Worm (Caenorhabditis elegans) whole organism, L4 larva: ENCODE data around the gene F58D12.1.

Source experiments
- F10B5.3 ChIP-seq: sonication (generic microtip); optimal IDR thresholded peaks from 2 replicates; lab custom pipeline; 2016; ENCODE audit warnings: mild to moderate bottlenecking, missing genetic modification characterization, missing compliant biosample characterization
- aha-1 ChIP-seq: fragments of 150-350 bp; peaks from one replicate; lab custom pipeline; 2014; ENCODE audit warnings: missing biosample characterization, missing genetic modification characterization
- ama-1 ChIP-seq: fragments of 150-350 bp; optimal IDR thresholded peaks from 2 replicates; lab custom pipeline; 2014; ENCODE audit warnings: inconsistent platforms, mixed read lengths
- ceh-20 ChIP-seq: fragments of 200-800 bp; sonication (Bioruptor generic); IDR thresholded peaks from 2 replicates; pipeline ENCODE4 v1.3.6; 2022; ENCODE audit warnings: missing genetic modification reagents, missing genetic modification characterization, missing compliant biosample characterization
- ceh-32 ChIP-seq: sonication (generic microtip); optimal IDR thresholded peaks from 2 replicates; lab custom pipeline; 2016; ENCODE audit warnings: mild to moderate bottlenecking, missing genetic modification characterization, missing compliant biosample characterization; ENCODE audit not compliant: poor library complexity
- daf-16 ChIP-seq, 3 experiments: sonication (generic microtip); optimal IDR thresholded peaks; 2 replicates each; lab custom pipeline; 2016 to 2017; ENCODE audit warnings: missing genetic modification characterization in 3 of 3, missing genetic modification reagents in 3 of 3, mild to moderate bottlenecking in 2 of 3, missing compliant biosample characterization in 2 of 3, missing biosample characterization in 1 of 3, moderate library complexity in 1 of 3
- daf-19 ChIP-seq: fragments of 200-800 bp; sonication (Bioruptor generic); conservative IDR thresholded peaks from 2 replicates; pipeline ENCODE4 v1.3.6; 2022; ENCODE audit warnings: missing genetic modification characterization, missing compliant biosample characterization
- daf-8 ChIP-seq: fragments of 200-800 bp; sonication (Bioruptor generic); IDR thresholded peaks from 2 replicates; pipeline ENCODE4 v1.3.6; 2022; ENCODE audit warnings: missing genetic modification characterization, missing compliant biosample characterization
- dmd-6 ChIP-seq: fragments of 200-800 bp; sonication (Bioruptor generic); IDR thresholded peaks from 2 replicates; pipeline ENCODE4 v1.3.6; 2022; ENCODE audit warnings: missing genetic modification reagents, missing genetic modification characterization, missing compliant biosample characterization
- dmd-9 ChIP-seq: fragments of 200-800 bp; sonication (Bioruptor generic); IDR thresholded peaks from 2 replicates; pipeline ENCODE4 v1.3.6; 2022; ENCODE audit warnings: missing genetic modification reagents, missing genetic modification characterization, missing compliant biosample characterization
- dpl-1 ChIP-seq: fragments of 150-350 bp; optimal IDR thresholded peaks from 2 replicates; lab custom pipeline; 2014; ENCODE audit warnings: missing biosample characterization, missing genetic modification reagents, missing genetic modification characterization
- dve-1 ChIP-seq: sonication (generic microtip); optimal IDR thresholded peaks from 2 replicates; lab custom pipeline; 2017; ENCODE audit warnings: antibody characterized with exemption, mild to moderate bottlenecking, missing genetic modification characterization, missing compliant biosample characterization; ENCODE audit not compliant: insufficient read depth
- egl-43 ChIP-seq: fragments of 200-800 bp; sonication (Bioruptor generic); IDR thresholded peaks from 2 replicates; pipeline ENCODE4 v1.3.6; 2022; ENCODE audit warnings: missing genetic modification reagents, missing genetic modification characterization, missing compliant biosample characterization
- fkh-10 ChIP-seq: fragments of 150-350 bp; optimal IDR thresholded peaks from 2 replicates; lab custom pipeline; 2014; ENCODE audit warnings: missing biosample characterization, missing genetic modification reagents, missing genetic modification characterization
- hif-1 ChIP-seq, 2 experiments: sonication (generic microtip); optimal IDR thresholded peaks; 2 replicates each; lab custom pipeline; 2016 to 2017; ENCODE audit warnings: missing compliant biosample characterization in 2 of 2, missing genetic modification characterization in 2 of 2, missing genetic modification reagents in 2 of 2, missing genotype in 2 of 2, mild to moderate bottlenecking in 1 of 2
- hlh-30 ChIP-seq: sonication (generic microtip); optimal IDR thresholded peaks from 2 replicates; lab custom pipeline; 2017; ENCODE audit warnings: antibody characterized with exemption, mild to moderate bottlenecking, missing genetic modification characterization, missing compliant biosample characterization; ENCODE audit not compliant: insufficient read depth
- hmg-1.1 ChIP-seq: fragments of 200-800 bp; sonication (Bioruptor generic); IDR thresholded peaks from 2 replicates; pipeline ENCODE4 v1.3.6; 2022; ENCODE audit warnings: missing genetic modification reagents, missing genetic modification characterization, missing compliant biosample characterization
- lin-39 ChIP-seq: fragments of 150-350 bp; optimal IDR thresholded peaks from 2 replicates; lab custom pipeline; 2014; ENCODE audit warnings: missing biosample characterization, missing genetic modification reagents, missing genetic modification characterization
- lsy-2 ChIP-seq, 2 experiments: fragments of 150-350 bp in 1 of 2; sonication (generic microtip) in 1 of 2; optimal IDR thresholded peaks; 2 replicates each; lab custom pipeline; 2014 to 2017; ENCODE audit warnings: missing biosample characterization in 2 of 2, missing genetic modification characterization in 2 of 2
- madf-5 ChIP-seq, 2 experiments: fragments of 200-800 bp; sonication (Bioruptor generic); IDR thresholded peaks; 2 replicates each; pipeline ENCODE4 v1.3.6; 2022; ENCODE audit warnings: missing compliant biosample characterization in 2 of 2, missing genetic modification characterization in 2 of 2
- madf-9 ChIP-seq: fragments of 200-800 bp; sonication (Bioruptor generic); conservative IDR thresholded peaks from 2 replicates; pipeline ENCODE4 v1.3.6; 2022; ENCODE audit warnings: missing genetic modification reagents, missing genetic modification characterization, missing compliant biosample characterization
- mdl-1 ChIP-seq, 2 experiments: fragments of 150-350 bp in 1 of 2; sonication (generic microtip) in 1 of 2; optimal IDR thresholded peaks; 2 replicates each; lab custom pipeline; 2014 to 2017; ENCODE audit warnings: missing biosample characterization in 2 of 2, missing genetic modification characterization in 2 of 2
- mes-2 ChIP-seq: sonication (generic microtip); optimal IDR thresholded peaks from 2 replicates; lab custom pipeline; 2016; ENCODE audit warnings: missing genotype, mild to moderate bottlenecking, missing genetic modification characterization, missing compliant biosample characterization; ENCODE audit not compliant: poor library complexity, severe bottlenecking
- nhr-102 ChIP-seq: sonication (generic microtip); optimal IDR thresholded peaks from 2 replicates; lab custom pipeline; 2016; ENCODE audit warnings: mild to moderate bottlenecking, missing genetic modification characterization, moderate library complexity, missing compliant biosample characterization
- nhr-25 ChIP-seq: sonication (generic microtip); optimal IDR thresholded peaks from 2 replicates; lab custom pipeline; 2017; ENCODE audit warnings: missing genetic modification characterization, mild to moderate bottlenecking, missing compliant biosample characterization, antibody characterized with exemption, moderate library complexity, borderline replicate concordance; ENCODE audit not compliant: insufficient read depth
- nhr-28 ChIP-seq: fragments of 150-350 bp; optimal IDR thresholded peaks from 2 replicates; lab custom pipeline; 2014; ENCODE audit warnings: missing biosample characterization, missing genetic modification characterization
- nhr-77 ChIP-seq: fragments of 150-350 bp; optimal IDR thresholded peaks from 2 replicates; lab custom pipeline; 2014; ENCODE audit warnings: missing biosample characterization, missing genetic modification characterization
- pha-4 ChIP-seq, 2 experiments: fragments of 150-350 bp in 1 of 2; fragments of 200-800 bp in 1 of 2; sonication (Bioruptor generic) in 1 of 2; IDR thresholded peaks in 1 of 2; optimal IDR thresholded peaks in 1 of 2; 2 replicates each; pipeline versions ENCODE4 v1.3.6 to Lab custom; 2014 to 2022; ENCODE audit warnings: missing genetic modification characterization in 2 of 2, missing genetic modification reagents in 2 of 2, missing biosample characterization in 1 of 2, missing compliant biosample characterization in 1 of 2
- pqm-1 ChIP-seq: sonication (generic microtip); optimal IDR thresholded peaks from 2 replicates; lab custom pipeline; 2017; ENCODE audit warnings: missing biosample characterization, missing genetic modification characterization
- rbr-2 ChIP-seq: sonication (generic microtip); optimal IDR thresholded peaks from 2 replicates; lab custom pipeline; 2016; ENCODE audit warnings: missing genotype, missing genetic modification characterization, missing compliant biosample characterization
- saeg-2 ChIP-seq: fragments of 200-800 bp; sonication (Bioruptor generic); IDR thresholded peaks from 2 replicates; pipeline ENCODE4 v1.3.6; 2022; ENCODE audit warnings: missing genetic modification reagents, missing genetic modification characterization, missing compliant biosample characterization
- skn-1 ChIP-seq: fragments of 150-350 bp; optimal IDR thresholded peaks from 2 replicates; lab custom pipeline; 2014; ENCODE audit warnings: missing biosample characterization, missing genetic modification characterization
- snpc-4 ChIP-seq: fragments of 150-350 bp; optimal IDR thresholded peaks from 2 replicates; lab custom pipeline; 2014; ENCODE audit warnings: missing biosample characterization, missing genetic modification characterization
- unc-130 ChIP-seq: sonication (generic microtip); optimal IDR thresholded peaks from 2 replicates; lab custom pipeline; 2016; ENCODE audit warnings: missing genetic modification reagents, missing genetic modification characterization, missing compliant biosample characterization
- zfp-2 ChIP-seq: sonication (generic microtip); optimal IDR thresholded peaks from 2 replicates; lab custom pipeline; 2016; ENCODE audit warnings: mild to moderate bottlenecking, missing genetic modification characterization, missing compliant biosample characterization

The F58D12.1 gene

DNA sequence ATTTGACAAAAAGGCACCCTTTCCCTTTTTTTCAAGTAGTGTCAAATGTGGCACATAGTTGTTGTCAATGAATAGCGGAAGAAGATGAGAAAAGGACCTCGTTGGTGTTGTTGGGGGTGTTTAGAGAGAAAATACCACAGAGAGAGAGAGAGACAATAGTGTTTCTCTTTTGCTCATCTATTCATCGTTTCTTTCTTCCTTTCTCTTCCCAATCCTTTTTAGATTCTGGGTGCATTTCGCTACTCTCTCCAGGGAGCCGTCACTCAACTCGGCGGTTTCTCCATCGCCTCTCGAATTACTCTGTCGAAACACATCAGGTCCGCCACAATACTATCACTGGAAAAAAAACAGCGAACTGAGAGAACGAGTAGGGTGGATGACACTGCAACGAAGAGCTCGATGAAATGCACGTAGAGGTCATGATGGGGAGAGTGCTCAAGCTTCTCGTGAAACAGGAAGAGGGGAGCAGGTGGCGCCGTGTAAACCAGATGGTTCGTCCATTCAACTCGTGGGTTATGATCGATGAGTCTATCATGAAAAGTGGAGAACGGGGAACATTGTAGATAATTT, 45.7 kb upstream of the F58D12.1 start (continued):
- TF ChIP-seq rbr-2 (tag; lab: Kevin White, UChicago): peak; percentile 18
- TF ChIP-seq zfp-2: no peak
- TF ChIP-seq fkh-10: no peak
- no peak for TF ChIP-seq dpl-1
- TF ChIP-seq ceh-20 (GFP tag; lab: Robert Waterston, UW): peak; percentile 35; the same call in 1 of the 2 replicates
- no peak for TF ChIP-seq unc-130 (GFP tag; lab: Kevin White, UChicago)
- peak; percentile 49 for TF ChIP-seq aha-1 (tag; lab: Kevin White, UChicago)
- no peak for TF ChIP-seq F10B5.3 (tag; lab: Kevin White, UChicago)
- TF ChIP-seq hlh-30 (tag; lab: Kevin White, UChicago): peak; percentile 30
- no peak for TF ChIP-seq nhr-28
- TF ChIP-seq ama-1 (lab: Kevin White, UChicago): no peak
- no peak for TF ChIP-seq nhr-25 (tag; lab: Kevin White, UChicago)
- no peak for TF ChIP-seq madf-5 (GFP tag; IDR thresholded peaks at IDR 0.05; lab: Robert Waterston, UW)
- TF ChIP-seq egl-43: no peak
- TF ChIP-seq ceh-32 (tag; lab: Kevin White, UChicago): no peak
- TF ChIP-seq, all 104 proteins: peak for 11

DNA sequence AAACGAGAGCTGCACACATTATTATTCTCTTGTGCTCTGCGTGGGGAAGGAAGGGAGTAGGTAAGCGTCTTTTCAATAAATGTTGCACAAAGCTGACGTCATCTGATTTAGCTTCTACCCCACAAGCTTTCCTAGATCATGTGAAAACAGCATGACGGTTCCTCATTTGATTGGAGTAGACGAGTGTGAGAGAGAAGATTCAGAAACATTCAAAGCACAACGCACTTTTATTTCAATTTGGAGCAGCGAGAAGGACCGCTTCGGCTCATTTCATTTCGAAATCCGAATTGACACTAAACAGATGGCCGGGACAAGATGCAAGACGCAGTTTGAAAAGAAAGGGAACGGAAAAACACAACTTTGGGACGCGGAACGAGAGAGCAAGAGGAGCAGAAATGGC, 45.0 kb upstream of the F58D12.1 start:
- TF ChIP-seq pha-4 (GFP tag; IDR thresholded peaks at IDR 0.05; lab: Robert Waterston, UW) (no peak), pha-4 (tag; optimal IDR thresholded peaks at IDR 0.05; lab: Kevin White, UChicago) (no peak), madf-5 (GFP tag; IDR thresholded peaks at IDR 0.05; lab: Robert Waterston, UW) (no peak), daf-8 (GFP tag; lab: Robert Waterston, UW) (no peak), unc-130 (GFP tag; lab: Kevin White, UChicago) (no peak), daf-19 (no peak), hlh-30 (tag; lab: Kevin White, UChicago) (peak; percentile 64), madf-9 (GFP tag; lab: Robert Waterston, UW) (no peak), hmg-1.1 (GFP tag; lab: Robert Waterston, UW) (no peak), lsy-2 (tag; optimal IDR thresholded peaks at IDR 0.05; lab: Kevin White, UChicago) (peak in 1 of 2 experiments; percentile 37), mdl-1 (tag; optimal IDR thresholded peaks at IDR 0.05; lab: Kevin White, UChicago) (no peak), snpc-4 (no peak), fkh-10 (peak; percentile 28), mes-2 (tag; lab: Kevin White, UChicago) (no peak), nhr-102 (tag; lab: Kevin White, UChicago) (no peak), nhr-77 (tag; lab: Kevin White, UChicago) (no peak), dpl-1 (no peak), saeg-2 (GFP tag; lab: Robert Waterston, UW) (no peak), pqm-1 (no peak), hif-1 (tag; optimal IDR thresholded peaks at IDR 0.05; lab: Kevin White, UChicago) (no peak), ama-1 (lab: Kevin White, UChicago) (no peak), daf-16 (GFP tag; optimal IDR thresholded peaks at IDR 0.05; lab: Kevin White, UChicago) (no peak), daf-16 (tag; optimal IDR thresholded peaks at IDR 0.05; lab: Kevin White, UChicago) (no peak)

DNA sequence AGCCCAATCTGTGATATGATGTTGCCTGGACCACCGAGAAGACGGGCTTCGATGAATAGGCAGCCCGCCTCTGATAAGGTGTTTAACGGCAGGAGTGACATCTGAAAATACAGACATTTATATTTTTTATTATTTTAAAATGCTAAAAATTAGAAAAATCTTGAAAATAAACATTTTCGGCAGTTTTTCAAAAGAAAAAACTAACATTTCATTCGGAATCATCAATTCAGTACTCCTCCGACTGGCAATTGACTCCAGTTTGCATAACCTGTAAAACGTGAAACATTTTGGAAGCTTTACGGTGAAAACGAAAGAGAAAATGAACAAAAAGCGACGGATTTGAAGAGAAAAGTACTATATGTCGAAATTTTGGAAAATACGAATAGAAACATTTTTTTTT, 43.6 kb upstream of the F58D12.1 start, which contains the start of gene ric-7:
ric-7 (minus strand) TSS at position 101 of the 400 bp plus-strand sequence.
- peak; percentile 88 for TF ChIP-seq aha-1 (tag; lab: Kevin White, UChicago)
- TF ChIP-seq dmd-6 (GFP tag; lab: Robert Waterston, UW): no peak
- TF ChIP-seq dve-1 (tag; lab: Kevin White, UChicago): no peak
- TF ChIP-seq lin-39: no peak
- no peak for TF ChIP-seq snpc-4
- TF ChIP-seq dmd-9: no peak
- no peak for TF ChIP-seq daf-19
- TF ChIP-seq skn-1 (tag; lab: Kevin White, UChicago): no peak
- no peak for TF ChIP-seq hmg-1.1 (GFP tag; lab: Robert Waterston, UW)
